Worm (Caenorhabditis elegans) whole organism, L4 larva: Measurements from ENCODE around the gene F54D10.7.

Experiments
- F10B5.3 ChIP-seq: sonication (generic microtip); optimal IDR thresholded peaks from 2 replicates; lab custom pipeline; 2016; ENCODE audit warnings: mild to moderate bottlenecking, missing genetic modification characterization, missing compliant biosample characterization
- ama-1 ChIP-seq: fragments of 150-350 bp; optimal IDR thresholded peaks from 2 replicates; lab custom pipeline; 2014; ENCODE audit warnings: inconsistent platforms, mixed read lengths
- ceh-82 ChIP-seq: sonication (generic microtip); optimal IDR thresholded peaks from 2 replicates; lab custom pipeline; 2017; ENCODE audit warnings: missing biosample characterization, missing genetic modification characterization
- daf-8 ChIP-seq: fragments of 200-800 bp; sonication (Bioruptor generic); IDR thresholded peaks from 2 replicates; pipeline ENCODE4 v1.3.6; 2022; ENCODE audit warnings: missing genetic modification characterization, missing compliant biosample characterization
- jun-1 ChIP-seq: fragments of 150-350 bp; optimal IDR thresholded peaks from 2 replicates; lab custom pipeline; 2014; ENCODE audit warnings: missing biosample characterization, missing genetic modification reagents, missing genetic modification characterization
- lin-29 ChIP-seq: fragments of 200-800 bp; sonication (Bioruptor generic); IDR thresholded peaks from 2 replicates; pipeline ENCODE4 v1.3.6; 2022; ENCODE audit warnings: missing genetic modification reagents, missing genetic modification characterization, missing compliant biosample characterization
- lin-39 ChIP-seq: fragments of 150-350 bp; optimal IDR thresholded peaks from 2 replicates; lab custom pipeline; 2014; ENCODE audit warnings: missing biosample characterization, missing genetic modification reagents, missing genetic modification characterization
- lsy-2 ChIP-seq, 2 experiments: fragments of 150-350 bp in 1 of 2; sonication (generic microtip) in 1 of 2; optimal IDR thresholded peaks; 2 replicates each; lab custom pipeline; 2014 to 2017; ENCODE audit warnings: missing biosample characterization in 2 of 2, missing genetic modification characterization in 2 of 2
- nhr-10 ChIP-seq: fragments of 150-350 bp; optimal IDR thresholded peaks from 2 replicates; lab custom pipeline; 2014; ENCODE audit warnings: missing biosample characterization, missing genetic modification characterization
- nhr-102 ChIP-seq: sonication (generic microtip); optimal IDR thresholded peaks from 2 replicates; lab custom pipeline; 2016; ENCODE audit warnings: mild to moderate bottlenecking, missing genetic modification characterization, moderate library complexity, missing compliant biosample characterization
- pqm-1 ChIP-seq: sonication (generic microtip); optimal IDR thresholded peaks from 2 replicates; lab custom pipeline; 2017; ENCODE audit warnings: missing biosample characterization, missing genetic modification characterization
- tag-97 ChIP-seq: fragments of 200-800 bp; sonication (Bioruptor generic); IDR thresholded peaks from 2 replicates; pipeline ENCODE4 v1.3.6; 2022; ENCODE audit warnings: missing genetic modification characterization, missing compliant biosample characterization
- unc-62 ChIP-seq, 3 experiments: fragments of 150-350 bp in 1 of 3; sonication (generic microtip); optimal IDR thresholded peaks in 2 of 3; peaks in 1 of 3; 1 replicate in 1 of 3; 2 replicates in 2 of 3; lab custom pipeline; 2014 to 2017; ENCODE audit warnings: missing biosample characterization in 3 of 3, missing genetic modification characterization in 3 of 3, missing genetic modification reagents in 3 of 3, missing genotype in 1 of 3

DNA sequence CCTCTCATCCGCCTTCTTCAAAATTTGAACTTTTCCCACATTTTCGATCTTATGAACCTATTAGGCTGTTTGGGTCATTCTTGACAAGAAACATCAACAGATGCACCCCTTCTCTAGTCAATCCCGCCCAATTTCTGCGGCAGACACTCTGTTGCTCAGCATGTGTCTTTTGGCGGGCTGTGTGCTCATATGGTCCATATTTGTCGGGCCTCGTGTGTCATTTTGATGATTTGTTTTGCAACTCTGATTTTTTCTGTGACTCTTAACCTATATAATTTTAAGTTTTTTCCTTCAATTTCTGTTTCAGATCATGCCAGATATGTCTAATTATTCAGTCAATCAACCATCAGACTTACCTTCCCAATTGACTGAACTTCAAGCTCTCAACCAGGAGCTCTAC is 33.9 kb downstream of the F54D10.7 start, which contains the start of gene T24E12.13:
- TF ChIP-seq pqm-1 (tag; lab: Kevin White, UChicago) (no peak), nhr-10 (tag; lab: Kevin White, UChicago) (no peak), lin-39 (no peak), daf-8 (GFP tag; lab: Robert Waterston, UW) (no peak), ceh-82 (no peak), lin-29 (no peak), unc-62 (GFP tag; optimal IDR thresholded peaks at IDR 0.05 in 1 of 2; lab: Kevin White, UChicago) (no peak), unc-62 (tag; optimal IDR thresholded peaks at IDR 0.05; lab: Kevin White, UChicago) (no peak), lsy-2 (tag; optimal IDR thresholded peaks at IDR 0.05; lab: Kevin White, UChicago) (no peak), jun-1 (tag; lab: Kevin White, UChicago) (no peak), nhr-102 (tag; lab: Kevin White, UChicago) (no peak), ama-1 (lab: Kevin White, UChicago) (no peak), tag-97 (no peak), F10B5.3 (no peak)
